Worm (Caenorhabditis elegans): ENCODE measurements around the gene str-141.

ce11 chrV:11300539-11300938 lies 23.1 kb downstream of the str-141 start, which contains the start of gene srh-47:
- TF ChIP-seq drap-1 (GFP tag; optimal IDR thresholded peaks at IDR 0.05) = no peak
- no peak for TF ChIP-seq lsy-2 (tag; optimal IDR thresholded peaks at IDR 0.05)
- TF ChIP-seq bed-3 (GFP tag; optimal IDR thresholded peaks at IDR 0.05) = no peak
